Fruit fly (Drosophila melanogaster) whole organism, adult: ENCODE data around the gene Ir67b.

Source experiments
- CG11617 ChIP-seq: fragments of 200-800 bp; sonication (Bioruptor generic); optimal IDR thresholded peaks from 2 replicates; lab custom pipeline; 2017; ENCODE audit warnings: mild to moderate bottlenecking, missing biosample characterization, missing genetic modification reagents, missing genetic modification characterization
- CG12768 ChIP-seq: fragments of 200-800 bp; sonication (Bioruptor generic); optimal IDR thresholded peaks from 2 replicates; lab custom pipeline; 2017; ENCODE audit warnings: missing biosample characterization, missing genetic modification characterization, mild to moderate bottlenecking, moderate library complexity, missing genetic modification reagents
- CG1620 ChIP-seq: fragments of 200-800 bp; sonication (Bioruptor generic); optimal IDR thresholded peaks from 2 replicates; lab custom pipeline; 2016; ENCODE audit warnings: missing biosample characterization, missing genetic modification characterization
- CG33017 ChIP-seq: fragments of 200-800 bp; sonication (Bioruptor generic); optimal IDR thresholded peaks from 2 replicates; lab custom pipeline; 2018; ENCODE audit warnings: missing biosample characterization, mild to moderate bottlenecking, missing genetic modification characterization, moderate library complexity
- CG7101 ChIP-seq: fragments of 200-800 bp; sonication (Bioruptor generic); optimal IDR thresholded peaks from 2 replicates; lab custom pipeline; 2018; ENCODE audit warnings: missing biosample characterization, mild to moderate bottlenecking, missing genetic modification characterization, moderate library complexity
- Hr96 ChIP-seq: fragments of 200-800 bp; sonication (Bioruptor generic); optimal IDR thresholded peaks from 2 replicates; lab custom pipeline; 2016; ENCODE audit warnings: missing biosample characterization, missing genetic modification characterization
- Mnt ChIP-seq: fragments of 200-800 bp; sonication (Bioruptor generic); optimal IDR thresholded peaks from 2 replicates; lab custom pipeline; 2016; ENCODE audit warnings: missing biosample characterization, mild to moderate bottlenecking, missing genetic modification characterization
- bab1 ChIP-seq: fragments of 200-800 bp; sonication (Bioruptor generic); optimal IDR thresholded peaks from 3 replicates; lab custom pipeline; 2019; ENCODE audit warnings: missing biosample characterization, mild to moderate bottlenecking, missing genetic modification characterization, moderate library complexity
- cic ChIP-seq: fragments of 200-800 bp; sonication (Bioruptor generic); optimal IDR thresholded peaks from 2 replicates; lab custom pipeline; 2017; ENCODE audit warnings: missing biosample characterization, mild to moderate bottlenecking, missing genetic modification characterization, moderate library complexity
- kay ChIP-seq: fragments of 200-800 bp; sonication (Bioruptor generic); peaks from one replicate; lab custom pipeline; 2016; ENCODE audit warnings: missing biosample characterization, missing genetic modification characterization, borderline replicate concordance
- ovo ChIP-seq: fragments of 200-800 bp; sonication (Bioruptor generic); optimal IDR thresholded peaks from 2 replicates; lab custom pipeline; 2016; ENCODE audit warnings: missing biosample characterization, missing genetic modification characterization
- pad ChIP-seq: fragments of 200-800 bp; sonication (Bioruptor generic); optimal IDR thresholded peaks from 3 replicates; lab custom pipeline; 2017; ENCODE audit warnings: missing biosample characterization, missing genetic modification characterization, mild to moderate bottlenecking, moderate library complexity, missing genetic modification reagents
- toe ChIP-seq: fragments of 200-800 bp; sonication (Bioruptor generic); optimal IDR thresholded peaks from 2 replicates; lab custom pipeline; 2016; ENCODE audit warnings: missing biosample characterization, missing genetic modification characterization

dm6 chr3L:10396500-10396899 is 35.3 kb downstream of the Ir67b start:
- TF ChIP-seq Mnt (GFP tag; lab: Kevin White, UChicago) (no peak), Hr96 (GFP tag; lab: Kevin White, UChicago) (no peak), CG1620 (no peak), kay (no peak), CG12768 (GFP tag; lab: Kevin White, UChicago) (no peak), ovo (GFP tag; lab: Kevin White, UChicago) (no peak), pad (GFP tag; lab: Kevin White, UChicago) (no peak), CG7101 (tag; lab: Kevin White, UChicago) (no peak), toe (no peak), bab1 (GFP tag; lab: Kevin White, UChicago) (no peak), CG33017 (tag; lab: Kevin White, UChicago) (no peak), CG11617 (no peak), cic (no peak)
